Fruit fly (Drosophila melanogaster): ENCODE measurements around the gene oxt.

The oxt gene

DNA sequence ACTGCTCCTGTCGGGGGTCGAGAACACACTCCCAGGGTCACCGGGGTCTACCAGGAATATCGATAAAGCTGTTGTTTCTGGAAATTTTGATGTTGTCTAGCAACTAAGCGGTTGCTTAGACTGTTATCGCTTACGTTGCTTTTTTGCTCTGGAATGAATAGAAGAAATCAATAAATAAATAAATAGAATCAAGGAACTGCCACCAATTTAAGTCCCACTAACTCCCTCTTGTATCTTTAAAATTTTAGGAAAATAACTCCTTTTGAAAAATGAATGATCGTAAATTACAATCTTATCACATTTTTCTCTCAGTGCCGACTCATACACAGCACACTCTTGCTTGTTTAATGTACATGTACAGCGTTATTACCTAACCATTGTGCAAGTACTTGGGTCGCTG lies 50.1 kb downstream of the oxt start, which contains the start of gene CG15878:
CG15878 (minus strand) TSS at position 101 of the 400 bp plus-strand sequence.
- TF ChIP-seq fd96Ca (GFP tag; IDR thresholded peaks at IDR 0.05) (no peak), CG15710 (tag; optimal IDR thresholded peaks at IDR 0.05) (no peak), D1 (tag; optimal IDR thresholded peaks at IDR 0.05) (no peak), rn (GFP tag; IDR thresholded peaks at IDR 0.05) (no peak), CG10348 (GFP tag; IDR thresholded peaks at IDR 0.05) (no peak), CG32121 (GFP tag; IDR thresholded peaks at IDR 0.05) (no peak), Pif1A (GFP tag; optimal IDR thresholded peaks at IDR 0.05) (no peak), Snoo (tag; optimal IDR thresholded peaks at IDR 0.05) (no peak), Pif1B (GFP tag; optimal IDR thresholded peaks at IDR 0.05) (no peak), CG14655 (GFP tag; optimal IDR thresholded peaks at IDR 0.05) (no peak), CG4496 (GFP tag; IDR thresholded peaks at IDR 0.05) (no peak)
